Worm (Caenorhabditis elegans) whole organism, L1 larva: ENCODE data around the gene F54E7.6.
A peak's percentile ranks its signal among the peaks of the same experiment; 100 is the strongest.

Source experiments
- C16A3.4 ChIP-seq: fragments of 150-350 bp; optimal IDR thresholded peaks from 2 replicates; lab custom pipeline; 2014; ENCODE audit warnings: missing biosample characterization, missing genetic modification characterization
- C34B4.2 ChIP-seq: sonication (generic microtip); optimal IDR thresholded peaks from 2 replicates; lab custom pipeline; 2017; ENCODE audit warnings: mild to moderate bottlenecking, missing genetic modification characterization, missing compliant biosample characterization
- aha-1 ChIP-seq: fragments of 150-350 bp; optimal IDR thresholded peaks from 2 replicates; lab custom pipeline; 2014; ENCODE audit warnings: missing biosample characterization, missing genetic modification characterization
- ceh-63 ChIP-seq: fragments of 200-800 bp; sonication (Bioruptor generic); optimal IDR thresholded peaks from 2 replicates; lab custom pipeline; 2018; ENCODE audit warnings: mild to moderate bottlenecking, missing genetic modification characterization, missing compliant biosample characterization
- ceh-90 ChIP-seq: sonication (generic microtip); optimal IDR thresholded peaks from 2 replicates; lab custom pipeline; 2016; ENCODE audit warnings: missing genetic modification characterization, missing compliant biosample characterization
- ces-1 ChIP-seq: fragments of 150-350 bp; optimal IDR thresholded peaks from 2 replicates; lab custom pipeline; 2014; ENCODE audit warnings: missing biosample characterization, missing genetic modification reagents, missing genetic modification characterization
- efl-1 ChIP-seq, 4 experiments: fragments of 150-350 bp; optimal IDR thresholded peaks in 3 of 4; peaks in 1 of 4; 1 replicate in 1 of 4; 2 replicates in 3 of 4; lab custom pipeline; 2014; ENCODE audit warnings: missing biosample characterization in 2 of 4, missing genetic modification characterization in 2 of 4, missing genetic modification reagents in 2 of 4
- egl-13 ChIP-seq: sonication (generic microtip); optimal IDR thresholded peaks from 2 replicates; lab custom pipeline; 2016; ENCODE audit warnings: missing genotype, missing genetic modification reagents, missing genetic modification characterization, missing compliant biosample characterization
- egl-27 ChIP-seq, 2 experiments: fragments of 150-350 bp in 1 of 2; sonication (generic microtip); optimal IDR thresholded peaks; 3 replicates each; lab custom pipeline; 2017 to 2018; ENCODE audit warnings: missing biosample characterization in 2 of 2, missing genetic modification characterization in 2 of 2, missing genetic modification reagents in 2 of 2
- fkh-10 ChIP-seq: sonication (generic microtip); optimal IDR thresholded peaks from 2 replicates; lab custom pipeline; 2017; ENCODE audit warnings: missing biosample characterization, missing genetic modification reagents, missing genetic modification characterization
- fkh-4 ChIP-seq: sonication (generic microtip); optimal IDR thresholded peaks from 2 replicates; lab custom pipeline; 2016; ENCODE audit warnings: missing compliant biosample characterization, missing genetic modification characterization, borderline replicate concordance
- fos-1 ChIP-seq: fragments of 150-350 bp; optimal IDR thresholded peaks from 2 replicates; lab custom pipeline; 2014; ENCODE audit warnings: missing biosample characterization, missing genetic modification characterization
- grh-1 ChIP-seq: fragments of 200-800 bp; sonication (Bioruptor generic); IDR thresholded peaks from 2 replicates; pipeline ENCODE4 v1.3.6; 2022; ENCODE audit warnings: missing genetic modification reagents, missing genetic modification characterization, missing compliant biosample characterization
- hlh-4 ChIP-seq: sonication (generic microtip); optimal IDR thresholded peaks from 2 replicates; lab custom pipeline; 2016; ENCODE audit warnings: mild to moderate bottlenecking, missing genetic modification characterization, missing compliant biosample characterization
- irx-1 ChIP-seq: sonication (generic microtip); optimal IDR thresholded peaks from 2 replicates; lab custom pipeline; 2016; ENCODE audit warnings: missing genetic modification characterization, missing compliant biosample characterization
- isw-1 ChIP-seq: fragments of 200-800 bp; sonication (Bioruptor generic); IDR thresholded peaks from 2 replicates; pipeline ENCODE4 v1.3.6; 2022; ENCODE audit warnings: missing genetic modification characterization, missing compliant biosample characterization
- jun-1 ChIP-seq: fragments of 150-350 bp; optimal IDR thresholded peaks from 2 replicates; lab custom pipeline; 2014; ENCODE audit warnings: missing biosample characterization, missing genetic modification reagents, missing genetic modification characterization
- lin-13 ChIP-seq: fragments of 150-350 bp; optimal IDR thresholded peaks from 2 replicates; lab custom pipeline; 2014; ENCODE audit warnings: missing biosample characterization, missing genetic modification reagents, missing genetic modification characterization
- lin-15B ChIP-seq: fragments of 150-350 bp; sonication (generic microtip); optimal IDR thresholded peaks from 3 replicates; lab custom pipeline; 2014; ENCODE audit warnings: missing biosample characterization, missing genetic modification characterization
- lin-35 ChIP-seq, 2 experiments: fragments of 150-350 bp; optimal IDR thresholded peaks; 2 replicates each; lab custom pipeline; 2014; ENCODE audit warnings: missing biosample characterization in 2 of 2, missing genetic modification characterization in 2 of 2, missing genetic modification reagents in 2 of 2
- lir-3 ChIP-seq: sonication (generic microtip); optimal IDR thresholded peaks from 2 replicates; lab custom pipeline; 2016; ENCODE audit warnings: mild to moderate bottlenecking, missing genetic modification characterization, moderate library complexity, missing compliant biosample characterization; ENCODE audit not compliant: poor library complexity
- lsy-2 ChIP-seq, 2 experiments: fragments of 150-350 bp; optimal IDR thresholded peaks; 2 replicates each; lab custom pipeline; 2014; ENCODE audit warnings: missing biosample characterization in 2 of 2, missing genetic modification characterization in 2 of 2
- nhr-11 ChIP-seq: fragments of 150-350 bp; optimal IDR thresholded peaks from 2 replicates; lab custom pipeline; 2014; ENCODE audit warnings: missing biosample characterization, missing genetic modification characterization
- nhr-19 ChIP-seq: fragments of 200-800 bp; sonication (Bioruptor generic); conservative IDR thresholded peaks from 2 replicates; pipeline ENCODE4 v1.3.6; 2022; ENCODE audit warnings: missing genetic modification characterization, missing compliant biosample characterization
- nhr-20 ChIP-seq: sonication (generic microtip); optimal IDR thresholded peaks from 2 replicates; lab custom pipeline; 2016; ENCODE audit warnings: mild to moderate bottlenecking, missing genetic modification characterization, missing compliant biosample characterization
- nhr-28 ChIP-seq: fragments of 150-350 bp; optimal IDR thresholded peaks from 2 replicates; lab custom pipeline; 2014; ENCODE audit warnings: missing biosample characterization, missing genetic modification characterization
- nhr-47 ChIP-seq: sonication (generic microtip); optimal IDR thresholded peaks from 2 replicates; lab custom pipeline; 2016; ENCODE audit warnings: mild to moderate bottlenecking, missing genetic modification characterization, moderate library complexity, missing compliant biosample characterization
- nhr-71 ChIP-seq: sonication (generic microtip); optimal IDR thresholded peaks from 2 replicates; lab custom pipeline; 2016; ENCODE audit warnings: mild to moderate bottlenecking, missing genetic modification characterization, moderate library complexity, missing compliant biosample characterization
- nhr-76 ChIP-seq: sonication (generic microtip); optimal IDR thresholded peaks from 2 replicates; lab custom pipeline; 2017; ENCODE audit warnings: missing biosample characterization, missing genetic modification characterization
- nhr-85 ChIP-seq: sonication (generic microtip); peaks from one replicate; lab custom pipeline; 2016; ENCODE audit warnings: missing genetic modification characterization, inconsistent platforms, missing compliant biosample characterization
- nhr-90 ChIP-seq: sonication (generic microtip); optimal IDR thresholded peaks from 2 replicates; lab custom pipeline; 2016; ENCODE audit warnings: mild to moderate bottlenecking, missing genetic modification characterization, missing compliant biosample characterization; ENCODE audit not compliant: poor library complexity
- pqm-1 ChIP-seq: sonication (generic microtip); optimal IDR thresholded peaks from 3 replicates; lab custom pipeline; 2017; ENCODE audit warnings: missing biosample characterization, missing genetic modification characterization
- rnt-1 ChIP-seq: sonication (generic microtip); optimal IDR thresholded peaks from 2 replicates; lab custom pipeline; 2016; ENCODE audit warnings: mild to moderate bottlenecking, missing genetic modification characterization, moderate library complexity, missing compliant biosample characterization
- snpc-4 ChIP-seq: fragments of 150-350 bp; optimal IDR thresholded peaks from 2 replicates; lab custom pipeline; 2014; ENCODE audit warnings: missing biosample characterization, missing genetic modification characterization
- sox-4 ChIP-seq: sonication (generic microtip); optimal IDR thresholded peaks from 2 replicates; lab custom pipeline; 2016; ENCODE audit warnings: missing genetic modification characterization, missing compliant biosample characterization
- sptf-1 ChIP-seq: fragments of 150-350 bp; optimal IDR thresholded peaks from 2 replicates; lab custom pipeline; 2014; ENCODE audit warnings: missing biosample characterization, missing genetic modification characterization
- sup-37 ChIP-seq: fragments of 200-800 bp; sonication (Bioruptor generic); optimal IDR thresholded peaks from 2 replicates; lab custom pipeline; 2018; ENCODE audit warnings: mild to moderate bottlenecking, missing genetic modification characterization, missing compliant biosample characterization
- unc-62 ChIP-seq: fragments of 150-350 bp; optimal IDR thresholded peaks from 2 replicates; lab custom pipeline; 2014; ENCODE audit warnings: missing biosample characterization, missing genetic modification reagents, missing genetic modification characterization
- unc-86 ChIP-seq: sonication (generic microtip); optimal IDR thresholded peaks from 2 replicates; lab custom pipeline; 2016; ENCODE audit warnings: missing genetic modification characterization, missing compliant biosample characterization
- zip-4 ChIP-seq: fragments of 200-800 bp; sonication (Bioruptor generic); optimal IDR thresholded peaks from 2 replicates; lab custom pipeline; 2018; ENCODE audit warnings: mild to moderate bottlenecking, missing genetic modification characterization, moderate library complexity, missing compliant biosample characterization
- ztf-11 ChIP-seq, 2 experiments: sonication (generic microtip); optimal IDR thresholded peaks; 2 replicates each; lab custom pipeline; 2016 to 2017; ENCODE audit warnings: missing genetic modification characterization in 2 of 2, missing biosample characterization in 1 of 2, missing compliant biosample characterization in 1 of 2

F54E7.6 gene

ce11 chrIII:5706077-5706627 lies 45.3 kb upstream of the F54E7.6 start, which contains the start of gene rpl-23 (continued):
- TF ChIP-seq C16A3.4 (peak; percentile 98), ces-1 (no peak), grh-1 (GFP tag; lab: Robert Waterston, UW) (peak; percentile 70), nhr-19 (GFP tag; lab: Robert Waterston, UW) (peak; percentile 91), lin-35 (GFP tag; optimal IDR thresholded peaks at IDR 0.05; lab: Kevin White, UChicago) (peak; percentile 88 to 95), unc-86 (tag; lab: Kevin White, UChicago) (peak; percentile 80), efl-1 (optimal IDR thresholded peaks at IDR 0.05; lab: Kevin White, UChicago) (peak; percentile 92 to 95), efl-1 (GFP tag; optimal IDR thresholded peaks at IDR 0.05 in 1 of 2; lab: Kevin White, UChicago) (peak; percentile 84 to 98), lin-15B (peak; percentile 85), pqm-1 (no peak), nhr-47 (peak; percentile 91), ceh-63 (GFP tag; lab: Kevin White, UChicago) (no peak), ztf-11 (tag; optimal IDR thresholded peaks at IDR 0.05; lab: Kevin White, UChicago) (peak in 1 of 2 experiments; percentile 39), aha-1 (tag; lab: Kevin White, UChicago) (peak; percentile 30), egl-27 (tag; optimal IDR thresholded peaks at IDR 0.05; lab: Kevin White, UChicago) (peak; percentile 14 to 16), nhr-85 (peak; percentile 95), lin-13 (GFP tag; lab: Kevin White, UChicago) (peak; percentile 90), irx-1 (tag; lab: Kevin White, UChicago) (peak; percentile 74), sox-4 (tag; lab: Kevin White, UChicago) (no peak), isw-1 (GFP tag; lab: Robert Waterston, UW) (peak; percentile 91), nhr-11 (tag; lab: Kevin White, UChicago) (peak; percentile 80), nhr-20 (tag; lab: Kevin White, UChicago) (peak; percentile 91), nhr-28 (no peak), egl-13 (tag; lab: Kevin White, UChicago) (peak; percentile 56), snpc-4 (tag; lab: Kevin White, UChicago) (peak; percentile 61), nhr-76 (tag; lab: Kevin White, UChicago) (no peak), fos-1 (tag; lab: Kevin White, UChicago) (peak; percentile 92), sup-37 (GFP tag; lab: Kevin White, UChicago) (no peak), unc-62 (GFP tag; lab: Kevin White, UChicago) (no peak), zip-4 (GFP tag; lab: Kevin White, UChicago) (peak; percentile 71), hlh-4 (tag; lab: Kevin White, UChicago) (no peak), fkh-10 (GFP tag; lab: Kevin White, UChicago) (peak; percentile 85), ceh-90 (tag; lab: Kevin White, UChicago) (no peak)

DNA sequence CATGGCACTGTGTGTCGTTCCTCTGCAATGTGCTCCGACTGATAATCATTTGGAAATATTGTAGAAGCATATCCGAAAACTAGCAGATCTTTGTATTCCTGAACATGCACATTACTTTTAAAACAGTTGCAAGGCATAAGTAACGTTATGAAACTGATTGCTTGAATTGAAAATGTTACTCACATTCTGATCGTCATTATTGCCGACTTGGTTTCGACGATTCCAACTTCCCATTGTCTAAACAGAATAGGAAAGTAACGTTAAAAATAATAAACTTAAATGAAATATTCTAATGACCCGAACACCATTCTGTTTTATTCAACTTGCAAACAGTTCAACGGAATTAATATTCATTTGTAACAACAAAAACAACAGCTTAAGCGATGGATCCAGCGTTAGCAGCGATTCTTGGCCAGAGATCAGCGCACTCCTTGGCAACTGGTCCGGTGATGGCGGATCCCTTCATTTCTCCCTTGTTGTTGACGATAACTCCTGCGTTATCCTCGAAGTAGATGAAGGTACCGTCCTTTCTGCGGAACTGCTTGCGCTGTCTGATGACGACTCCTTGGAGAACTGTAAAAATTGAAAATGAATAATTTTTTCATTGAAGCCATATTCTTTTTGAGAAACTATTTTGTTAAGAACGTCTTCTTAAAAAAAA lies 44.5 kb upstream of the F54E7.6 start, which contains the start of gene swp-1:
Gene swp-1, minus strand, starts transcription at position 298 of the 661 bp plus-strand sequence.
- no peak for TF ChIP-seq jun-1 (tag; lab: Kevin White, UChicago)
- peak; percentile 13 for TF ChIP-seq nhr-71 (tag; lab: Kevin White, UChicago)
- TF ChIP-seq sptf-1 (tag; lab: Kevin White, UChicago) = no peak
- TF ChIP-seq lir-3 (tag; lab: Kevin White, UChicago) = no peak
- TF ChIP-seq nhr-85 = peak; percentile 49
- no peak for TF ChIP-seq nhr-90
- TF ChIP-seq rnt-1 (tag; lab: Kevin White, UChicago) = no peak
- TF ChIP-seq fkh-4 (tag; lab: Kevin White, UChicago) = no peak
- TF ChIP-seq ceh-90 (tag; lab: Kevin White, UChicago) = no peak
- TF ChIP-seq irx-1 (tag; lab: Kevin White, UChicago) = no peak
- peak in 1 of 2 experiments; percentile 26 for TF ChIP-seq lsy-2 (tag; optimal IDR thresholded peaks at IDR 0.05; lab: Kevin White, UChicago)
- no peak for TF ChIP-seq C34B4.2 (tag; lab: Kevin White, UChicago)
